Worm (Caenorhabditis elegans) whole organism, L2 larva: ENCODE results near the gene ccd-5.

Experiments
- C34F6.9 ChIP-seq: fragments of 150-350 bp; optimal IDR thresholded peaks from 2 replicates; lab custom pipeline; 2014; ENCODE audit warnings: missing biosample characterization, missing genetic modification characterization
- F13H6.1 ChIP-seq: sonication (generic microtip); optimal IDR thresholded peaks from 2 replicates; lab custom pipeline; 2016; ENCODE audit warnings: missing genetic modification characterization, missing compliant biosample characterization
- R02D3.7 ChIP-seq: fragments of 150-350 bp; optimal IDR thresholded peaks from 2 replicates; lab custom pipeline; 2014; ENCODE audit warnings: missing biosample characterization, missing genetic modification characterization
- alr-1 ChIP-seq: fragments of 150-350 bp; optimal IDR thresholded peaks from 2 replicates; lab custom pipeline; 2014; ENCODE audit warnings: missing biosample characterization, missing genetic modification characterization
- aly-2 ChIP-seq: fragments of 150-350 bp; optimal IDR thresholded peaks from 2 replicates; lab custom pipeline; 2014; ENCODE audit warnings: missing biosample characterization, missing genetic modification characterization
- ama-1 ChIP-seq: fragments of 150-350 bp; optimal IDR thresholded peaks from 2 replicates; lab custom pipeline; 2018; ENCODE audit warnings: inconsistent platforms
- blmp-1 ChIP-seq: sonication (generic microtip); optimal IDR thresholded peaks from 2 replicates; lab custom pipeline; 2017; ENCODE audit warnings: missing genetic modification characterization, mild to moderate bottlenecking, missing compliant biosample characterization, antibody characterized with exemption, moderate library complexity; ENCODE audit not compliant: insufficient read depth
- ceh-16 ChIP-seq: fragments of 150-350 bp; optimal IDR thresholded peaks from 2 replicates; lab custom pipeline; 2014; ENCODE audit warnings: missing biosample characterization, missing genetic modification characterization
- crh-2 ChIP-seq: sonication (generic microtip); optimal IDR thresholded peaks from 2 replicates; lab custom pipeline; 2017; ENCODE audit warnings: missing biosample characterization, missing genetic modification characterization
- dmd-4 ChIP-seq: sonication (generic microtip); optimal IDR thresholded peaks from 2 replicates; lab custom pipeline; 2017; ENCODE audit warnings: missing biosample characterization, missing genetic modification characterization
- egl-27 ChIP-seq: sonication (generic microtip); optimal IDR thresholded peaks from 3 replicates; lab custom pipeline; 2017; ENCODE audit warnings: missing biosample characterization, missing genetic modification reagents, missing genetic modification characterization
- elt-1 ChIP-seq: fragments of 150-350 bp; optimal IDR thresholded peaks from 2 replicates; lab custom pipeline; 2014; ENCODE audit warnings: missing biosample characterization, missing genetic modification characterization
- elt-3 ChIP-seq: sonication (generic microtip); optimal IDR thresholded peaks from 2 replicates; lab custom pipeline; 2017; ENCODE audit warnings: missing biosample characterization, missing genetic modification characterization
- fos-1 ChIP-seq: fragments of 150-350 bp; optimal IDR thresholded peaks from 2 replicates; lab custom pipeline; 2014; ENCODE audit warnings: missing biosample characterization, missing genetic modification characterization
- gmeb-1 ChIP-seq: fragments of 150-350 bp; optimal IDR thresholded peaks from 2 replicates; lab custom pipeline; 2014; ENCODE audit warnings: missing biosample characterization, missing genetic modification characterization
- lin-11 ChIP-seq: fragments of 150-350 bp; sonication (generic microtip); optimal IDR thresholded peaks from 2 replicates; lab custom pipeline; 2014; ENCODE audit warnings: missing biosample characterization, missing genetic modification characterization, inconsistent platforms, mixed read lengths
- lin-39 ChIP-seq: fragments of 150-350 bp; optimal IDR thresholded peaks from 2 replicates; lab custom pipeline; 2014; ENCODE audit warnings: missing biosample characterization, missing genetic modification reagents, missing genetic modification characterization
- lsy-2 ChIP-seq, 2 experiments: fragments of 150-350 bp in 1 of 2; sonication (generic microtip) in 1 of 2; optimal IDR thresholded peaks; 2 replicates each; lab custom pipeline; 2014 to 2017; ENCODE audit warnings: missing biosample characterization in 2 of 2, missing genetic modification characterization in 2 of 2
- mab-5 ChIP-seq: fragments of 150-350 bp; optimal IDR thresholded peaks from 2 replicates; lab custom pipeline; 2014; ENCODE audit warnings: missing biosample characterization, missing genetic modification characterization
- mbf-1 ChIP-seq: sonication (generic microtip); optimal IDR thresholded peaks from 2 replicates; lab custom pipeline; 2017; ENCODE audit warnings: missing biosample characterization, missing genetic modification characterization
- mdl-1 ChIP-seq, 2 experiments: fragments of 150-350 bp in 1 of 2; sonication (generic microtip) in 1 of 2; optimal IDR thresholded peaks; 2 replicates each; lab custom pipeline; 2017; ENCODE audit warnings: missing biosample characterization in 2 of 2, missing genetic modification characterization in 2 of 2
- nhr-10 ChIP-seq: sonication (generic microtip); optimal IDR thresholded peaks from 2 replicates; lab custom pipeline; 2017; ENCODE audit warnings: missing biosample characterization, missing genetic modification characterization
- nhr-129 ChIP-seq: fragments of 150-350 bp; optimal IDR thresholded peaks from 2 replicates; lab custom pipeline; 2014; ENCODE audit warnings: missing biosample characterization, missing genetic modification characterization
- nhr-21 ChIP-seq: fragments of 150-350 bp; optimal IDR thresholded peaks from 2 replicates; lab custom pipeline; 2014; ENCODE audit warnings: missing biosample characterization, missing genetic modification characterization
- nhr-23 ChIP-seq: fragments of 150-350 bp; optimal IDR thresholded peaks from 2 replicates; lab custom pipeline; 2014; ENCODE audit warnings: missing biosample characterization, missing genetic modification reagents, missing genetic modification characterization
- nhr-237 ChIP-seq: fragments of 150-350 bp; optimal IDR thresholded peaks from 2 replicates; lab custom pipeline; 2014; ENCODE audit warnings: missing biosample characterization, missing genetic modification characterization
- nhr-25 ChIP-seq: fragments of 150-350 bp; sonication (generic microtip); optimal IDR thresholded peaks from 3 replicates; lab custom pipeline; 2014; ENCODE audit warnings: missing biosample characterization, missing genetic modification characterization
- nhr-6 ChIP-seq: fragments of 150-350 bp; optimal IDR thresholded peaks from 2 replicates; lab custom pipeline; 2014; ENCODE audit warnings: missing biosample characterization, missing genetic modification characterization
- peb-1 ChIP-seq: fragments of 150-350 bp; optimal IDR thresholded peaks from 2 replicates; lab custom pipeline; 2014; ENCODE audit warnings: missing biosample characterization, missing genetic modification characterization
- sem-4 ChIP-seq: fragments of 150-350 bp; optimal IDR thresholded peaks from 2 replicates; lab custom pipeline; 2014; ENCODE audit warnings: missing biosample characterization, missing genetic modification reagents, missing genetic modification characterization
- skn-1 ChIP-seq: sonication (generic microtip); optimal IDR thresholded peaks from 2 replicates; lab custom pipeline; 2017; ENCODE audit warnings: missing biosample characterization, missing genetic modification characterization
- sma-3 ChIP-seq: sonication (generic microtip); optimal IDR thresholded peaks from 2 replicates; lab custom pipeline; 2016; ENCODE audit warnings: missing genetic modification reagents, missing genetic modification characterization, missing compliant biosample characterization
- sma-9 ChIP-seq, 2 experiments: fragments of 150-350 bp in 1 of 2; sonication (generic microtip) in 1 of 2; optimal IDR thresholded peaks; 2 replicates each; lab custom pipeline; 2014 to 2016; ENCODE audit warnings: missing genetic modification characterization in 2 of 2, mild to moderate bottlenecking in 1 of 2, missing biosample characterization in 1 of 2, missing compliant biosample characterization in 1 of 2, missing genetic modification reagents in 1 of 2, moderate library complexity in 1 of 2
- snpc-4 ChIP-seq: fragments of 150-350 bp; optimal IDR thresholded peaks from 2 replicates; lab custom pipeline; 2014; ENCODE audit warnings: missing biosample characterization, missing genetic modification characterization
- unc-55 ChIP-seq: fragments of 150-350 bp; sonication (generic microtip); optimal IDR thresholded peaks from 3 replicates; lab custom pipeline; 2014; ENCODE audit warnings: missing biosample characterization, missing genetic modification reagents, missing genetic modification characterization
- unc-62 ChIP-seq: fragments of 150-350 bp; optimal IDR thresholded peaks from 2 replicates; lab custom pipeline; 2014; ENCODE audit warnings: missing biosample characterization, missing genetic modification reagents, missing genetic modification characterization
- zag-1 ChIP-seq: fragments of 150-350 bp; optimal IDR thresholded peaks from 2 replicates; lab custom pipeline; 2014; ENCODE audit warnings: missing biosample characterization, missing genetic modification characterization
- ztf-1 ChIP-seq: fragments of 200-800 bp; sonication (Bioruptor generic); conservative IDR thresholded peaks from 2 replicates; pipeline ENCODE4 v1.3.6; 2022; ENCODE audit warnings: missing genetic modification characterization, missing compliant biosample characterization
- ztf-11 ChIP-seq: sonication (generic microtip); optimal IDR thresholded peaks from 2 replicates; lab custom pipeline; 2017; ENCODE audit warnings: missing biosample characterization, missing genetic modification characterization
- ztf-4 ChIP-seq: fragments of 150-350 bp; optimal IDR thresholded peaks from 2 replicates; lab custom pipeline; 2014; ENCODE audit warnings: missing biosample characterization, missing genetic modification characterization

ccd-5 gene

ce11 chrX:2591586-2592000 is 19.1 kb upstream of the ccd-5 start (continued):
- TF ChIP-seq nhr-10 (tag; lab: Kevin White, UChicago) (no peak), ztf-4 (tag; lab: Kevin White, UChicago) (no peak), mab-5 (no peak)

ce11 chrX:2590777-2591176 is 18.3 kb upstream of the ccd-5 start:
- TF ChIP-seq lin-39 (tag; lab: Kevin White, UChicago) (no peak), sma-9 (GFP tag; optimal IDR thresholded peaks at IDR 0.05; lab: Kevin White, UChicago) (peak; percentile 47), sma-9 (tag; optimal IDR thresholded peaks at IDR 0.05; lab: Kevin White, UChicago) (no peak), ama-1 (lab: Kevin White, UChicago) (peak; percentile 49), elt-1 (no peak), mbf-1 (tag; lab: Kevin White, UChicago) (no peak), nhr-6 (tag; lab: Kevin White, UChicago) (peak; percentile 10), mdl-1 (tag; optimal IDR thresholded peaks at IDR 0.05; lab: Kevin White, UChicago) (no peak), peb-1 (tag; lab: Kevin White, UChicago) (no peak), lin-11 (tag; lab: Kevin White, UChicago) (no peak), ceh-16 (tag; lab: Kevin White, UChicago) (peak; percentile 24), nhr-23 (tag; lab: Kevin White, UChicago) (no peak), dmd-4 (tag; lab: Kevin White, UChicago) (no peak), zag-1 (tag; lab: Kevin White, UChicago) (no peak), fos-1 (tag; lab: Kevin White, UChicago) (peak; percentile 26), nhr-21 (peak; percentile 82), blmp-1 (tag; lab: Kevin White, UChicago) (peak; percentile 36), lsy-2 (tag; optimal IDR thresholded peaks at IDR 0.05; lab: Kevin White, UChicago) (no peak), R02D3.7 (no peak), gmeb-1 (no peak), ztf-11 (tag; lab: Kevin White, UChicago) (no peak), F13H6.1 (tag; lab: Kevin White, UChicago) (no peak), mab-5 (no peak), ztf-4 (tag; lab: Kevin White, UChicago) (no peak), alr-1 (tag; lab: Kevin White, UChicago) (no peak), nhr-129 (tag; lab: Kevin White, UChicago) (peak; percentile 38), skn-1 (tag; lab: Kevin White, UChicago) (no peak), unc-55 (GFP tag; lab: Kevin White, UChicago) (no peak), sem-4 (peak; percentile 73), sma-3 (GFP tag; lab: Kevin White, UChicago) (peak; percentile 12), nhr-25 (tag; lab: Kevin White, UChicago) (peak; percentile 85), crh-2 (peak; percentile 17)

ce11 chrX:2590023-2590422 is 17.6 kb upstream of the ccd-5 start:
- TF ChIP-seq blmp-1 (tag; lab: Kevin White, UChicago) = no peak
- peak; percentile 5 for TF ChIP-seq crh-2
- no peak for TF ChIP-seq skn-1 (tag; lab: Kevin White, UChicago)

ce11 chrX:2588012-2588411 is 15.6 kb upstream of the ccd-5 start:
- TF ChIP-seq ztf-11 (tag; lab: Kevin White, UChicago) = no peak
- peak; percentile 15 for TF ChIP-seq nhr-129 (tag; lab: Kevin White, UChicago)
- TF ChIP-seq nhr-25 (tag; lab: Kevin White, UChicago) = peak; percentile 75

- no peak for TF ChIP-seq ztf-1 (GFP tag; lab: Robert Waterston, UW)
- TF ChIP-seq snpc-4 (tag; lab: Kevin White, UChicago) = no peak
- TF ChIP-seq C34F6.9 (tag; lab: Kevin White, UChicago) = no peak
- TF ChIP-seq aly-2 (tag; lab: Kevin White, UChicago) = no peak
- TF ChIP-seq elt-3 = no peak
- no peak for TF ChIP-seq unc-62
- TF ChIP-seq nhr-25 (tag; lab: Kevin White, UChicago) = no peak
- TF ChIP-seq blmp-1 (tag; lab: Kevin White, UChicago) = no peak
- no peak for TF ChIP-seq elt-1
- TF ChIP-seq mbf-1 (tag; lab: Kevin White, UChicago) = no peak
- TF ChIP-seq nhr-21 = no peak
- no peak for TF ChIP-seq nhr-237 (tag; lab: Kevin White, UChicago)
- TF ChIP-seq egl-27 (tag; lab: Kevin White, UChicago) = no peak
- TF ChIP-seq lin-39 (tag; lab: Kevin White, UChicago) = no peak
These were observed 13.2 kb upstream of the ccd-5 start, which contains the start of gene H01M10.2 for ce11 chrX:2585655-2586054. Gene H01M10.2 (minus strand): TSS chrX:2585755.
